Worm (Caenorhabditis elegans): Measurements from ENCODE around the gene Y45G12B.3.

DNA sequence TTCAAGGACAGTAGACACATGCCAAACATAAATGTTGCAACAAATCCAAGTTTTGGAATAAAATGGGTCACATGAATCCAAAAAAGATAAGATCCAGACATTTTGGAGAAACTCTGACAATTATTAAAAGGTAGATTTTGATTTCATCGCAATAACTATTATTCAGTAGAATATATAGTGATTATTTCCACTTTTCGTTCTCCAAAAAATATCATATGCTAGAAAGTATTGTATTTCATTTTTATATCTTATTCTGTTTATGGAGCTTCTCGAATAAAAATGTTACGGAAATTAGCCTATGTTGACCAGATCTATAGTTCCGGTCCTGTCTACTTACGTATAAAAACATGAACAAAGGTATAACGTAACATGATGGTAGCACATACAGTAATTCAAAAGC lies 31.0 kb upstream of the Y45G12B.3 start, which contains the start of gene str-13:
- TF ChIP-seq ztf-11 (tag; optimal IDR thresholded peaks at IDR 0.05) (no peak), alr-1 (tag; optimal IDR thresholded peaks at IDR 0.05; ENCODE audit: borderline replicate concordance) (no peak)
